Fruit fly (Drosophila melanogaster) Kc167 (cell line): Measurements from ENCODE around the gene Acp65Aa.

Experiments used
- Myc ChIP-seq: fragments of >200 bp; optimal IDR thresholded peaks from 2 replicates; lab custom pipeline; 2017; ENCODE audit warnings: missing external identifiers
- Sin3A ChIP-seq: fragments of >200 bp; optimal IDR thresholded peaks from 2 replicates; lab custom pipeline; 2018; ENCODE audit warnings: missing external identifiers
- h ChIP-seq: fragments of >200 bp; optimal IDR thresholded peaks from 3 replicates; lab custom pipeline; 2018; ENCODE audit warnings: missing external identifiers
- insv ChIP-seq: fragments of >200 bp; optimal IDR thresholded peaks from 3 replicates; lab custom pipeline; 2018; ENCODE audit warnings: missing external identifiers
- psq ChIP-seq: fragments of >200 bp; optimal IDR thresholded peaks from 2 replicates; lab custom pipeline; 2017; ENCODE audit warnings: missing external identifiers
- ttk ChIP-seq: sonication (Bioruptor generic); optimal IDR thresholded peaks from 2 replicates; lab custom pipeline; 2017; ENCODE audit warnings: missing external identifiers

DNA sequence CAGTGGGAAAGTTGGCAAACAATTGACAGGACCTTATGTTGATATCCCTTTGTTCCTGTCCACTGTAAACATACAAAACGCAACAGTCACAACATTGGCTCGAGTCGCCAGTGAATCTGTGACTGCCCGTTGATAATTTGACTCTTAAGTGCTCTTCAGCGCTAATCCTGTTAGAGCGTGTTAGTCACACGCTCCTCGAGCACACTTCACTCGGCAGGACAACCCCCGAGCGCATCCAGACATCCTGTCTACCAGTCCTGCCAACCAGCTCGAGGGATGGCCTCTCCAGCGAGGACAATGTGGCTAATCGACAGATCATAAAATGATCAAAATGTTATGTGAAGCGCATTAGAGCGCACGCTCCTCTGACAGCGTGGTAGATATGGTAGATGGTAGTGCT is 48.0 kb downstream of the Acp65Aa start:
- TF ChIP-seq Sin3A, result no peak
- no peak for TF ChIP-seq psq (lab: Kevin White, UChicago)
- TF ChIP-seq ttk (lab: Kevin White, UChicago), result no peak
- TF ChIP-seq insv, result no peak
- TF ChIP-seq h, result no peak
- TF ChIP-seq Myc (lab: Kevin White, UChicago), result no peak
